Worm (Caenorhabditis elegans) whole organism, late embryonic: Measurements from ENCODE around the gene T20B12.7.

Experiments
- K09A11.1 ChIP-seq: sonication (generic microtip); optimal IDR thresholded peaks from 2 replicates; lab custom pipeline; 2017; ENCODE audit warnings: antibody characterized with exemption, mild to moderate bottlenecking, missing genetic modification characterization, missing compliant biosample characterization; ENCODE audit not compliant: insufficient read depth
- elt-2 ChIP-seq: sonication (generic microtip); optimal IDR thresholded peaks from 2 replicates; lab custom pipeline; 2016; ENCODE audit warnings: missing genetic modification reagents, missing genetic modification characterization, missing compliant biosample characterization
- hlh-13 ChIP-seq: fragments of 200-800 bp; sonication (Bioruptor generic); optimal IDR thresholded peaks from 2 replicates; lab custom pipeline; 2018; ENCODE audit warnings: mild to moderate bottlenecking, missing genetic modification characterization, missing compliant biosample characterization
- hlh-30 ChIP-seq: sonication (generic microtip); optimal IDR thresholded peaks from 2 replicates; lab custom pipeline; 2017; ENCODE audit warnings: antibody characterized with exemption, missing genetic modification characterization, missing compliant biosample characterization; ENCODE audit not compliant: insufficient read depth
- pros-1 ChIP-seq: fragments of 150-350 bp; optimal IDR thresholded peaks from 2 replicates; lab custom pipeline; 2014; ENCODE audit warnings: missing biosample characterization, missing genetic modification reagents, missing genetic modification characterization

DNA sequence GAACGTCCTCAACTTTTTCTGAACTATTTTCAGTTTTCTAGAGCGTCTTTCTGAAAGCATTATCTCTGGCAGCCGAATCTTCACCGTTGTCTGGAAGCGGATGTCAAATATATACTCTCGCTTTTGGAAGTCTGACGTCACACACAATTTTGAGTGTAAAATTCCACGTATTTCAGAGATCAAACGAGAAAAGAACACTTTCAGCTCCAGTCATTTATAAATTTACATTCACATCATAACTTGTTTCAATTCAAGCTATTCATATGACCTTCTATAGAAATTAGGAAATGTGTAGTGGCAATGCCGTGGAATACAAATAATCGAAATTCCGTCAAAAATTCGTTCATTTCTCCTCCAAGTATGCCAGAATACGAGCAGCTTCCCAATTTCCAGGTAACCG lies 13.2 kb downstream of the T20B12.7 start, which contains the start of gene F08F8.11:
- TF ChIP-seq hlh-13 (GFP tag; lab: Kevin White, UChicago) = no peak
- no peak for TF ChIP-seq K09A11.1 (tag; lab: Kevin White, UChicago)
- TF ChIP-seq elt-2 (tag; lab: Kevin White, UChicago) = no peak
- no peak for TF ChIP-seq pros-1
- TF ChIP-seq hlh-30 (tag; lab: Kevin White, UChicago) = no peak
